Worm (Caenorhabditis elegans): ENCODE data around the gene C07H4.1.

Gene C07H4.1

DNA sequence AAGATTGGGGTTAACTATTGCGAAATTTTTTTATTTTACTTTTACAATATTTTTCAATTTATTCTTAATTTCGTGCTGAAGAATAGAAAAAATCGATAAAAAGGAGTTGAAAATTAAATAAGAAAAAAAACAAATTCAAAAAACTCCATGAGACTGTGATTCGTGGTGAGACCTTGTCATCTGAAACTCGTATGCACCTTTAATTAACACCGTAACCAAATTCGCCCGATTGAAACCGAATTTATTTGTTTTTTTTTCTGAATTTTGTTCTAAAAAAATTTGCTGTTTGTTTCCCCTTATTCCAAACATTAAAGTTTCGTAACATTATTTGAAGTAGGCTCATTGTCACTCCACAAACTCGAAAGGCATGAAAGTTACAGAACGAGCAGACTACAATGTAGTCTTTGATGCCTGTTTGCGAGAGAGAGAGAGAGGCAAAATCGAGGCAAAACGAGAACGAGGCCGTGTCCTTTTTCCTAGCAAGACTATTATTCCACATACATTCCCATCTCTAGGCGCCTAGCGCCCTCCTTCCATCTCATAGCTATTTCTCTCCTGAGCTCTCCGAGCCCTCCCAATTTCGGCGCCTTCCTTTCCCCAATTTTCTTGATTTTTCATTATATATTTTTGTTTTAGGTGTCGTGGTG, 15.5 kb upstream of the C07H4.1 start, which contains the start of gene T24H10.4:
T24H10.4 (plus strand) TSS at position 630 of the 647 bp plus-strand sequence.
- TF ChIP-seq C04F5.9 (tag; optimal IDR thresholded peaks at IDR 0.05) = no peak
- no peak for TF ChIP-seq aha-1 (tag; optimal IDR thresholded peaks at IDR 0.05)
- peak; percentile 47 for TF ChIP-seq lin-14 (GFP tag; optimal IDR thresholded peaks at IDR 0.05)
- TF ChIP-seq C16A3.4 (tag; optimal IDR thresholded peaks at IDR 0.05) = no peak
- TF ChIP-seq fkh-8 (tag; optimal IDR thresholded peaks at IDR 0.05) = no peak
- TF ChIP-seq nhr-11 (tag; optimal IDR thresholded peaks at IDR 0.05) = no peak
- TF ChIP-seq lir-3 (tag; optimal IDR thresholded peaks at IDR 0.05; ENCODE audit: poor library complexity) = no peak
- TF ChIP-seq snu-23 (GFP tag; optimal IDR thresholded peaks at IDR 0.05) = peak; percentile 17
- TF ChIP-seq efl-1 (optimal IDR thresholded peaks at IDR 0.05) = no peak
- TF ChIP-seq efl-1 (GFP tag; optimal IDR thresholded peaks at IDR 0.05 in 1 of 2) = peak in 1 of 2 experiments; percentile 53
- TF ChIP-seq grh-1 (GFP tag; IDR thresholded peaks at IDR 0.05) = no peak
- TF ChIP-seq rnt-1 (tag; optimal IDR thresholded peaks at IDR 0.05) = no peak
- TF ChIP-seq ama-1 (optimal IDR thresholded peaks at IDR 0.05) = no peak
- no peak for TF ChIP-seq tbx-2 (tag; optimal IDR thresholded peaks at IDR 0.05)
- no peak for TF ChIP-seq hpl-2 (GFP tag; optimal IDR thresholded peaks at IDR 0.05)
- TF ChIP-seq isw-1 (GFP tag; IDR thresholded peaks at IDR 0.05) = no peak
- TF ChIP-seq ceh-90 (tag; optimal IDR thresholded peaks at IDR 0.05) = no peak
- TF ChIP-seq zag-1 (tag; optimal IDR thresholded peaks at IDR 0.05) = no peak
- TF ChIP-seq xbp-1 (tag; optimal IDR thresholded peaks at IDR 0.05) = no peak
- TF ChIP-seq lsy-2 (tag; optimal IDR thresholded peaks at IDR 0.05) = peak in 1 of 2 experiments; percentile 2
- TF ChIP-seq nhr-47 (tag; optimal IDR thresholded peaks at IDR 0.05) = peak; percentile 23
- no peak for TF ChIP-seq egl-13 (tag; optimal IDR thresholded peaks at IDR 0.05)
- TF ChIP-seq sptf-1 (tag; optimal IDR thresholded peaks at IDR 0.05) = no peak
- TF ChIP-seq efl-3 (GFP tag; optimal IDR thresholded peaks at IDR 0.05) = no peak
- peak in 1 of 3 experiments; percentile 18 for TF ChIP-seq ceh-82 (tag; optimal IDR thresholded peaks at IDR 0.05)
- no peak for TF ChIP-seq unc-86 (tag; optimal IDR thresholded peaks at IDR 0.05)
- TF ChIP-seq nhr-20 (tag; optimal IDR thresholded peaks at IDR 0.05) = peak; percentile 79

- TF ChIP-seq tlp-1 (tag; optimal IDR thresholded peaks at IDR 0.05) (no peak), snu-23 (GFP tag; optimal IDR thresholded peaks at IDR 0.05) (peak; percentile 8), rnt-1 (tag; optimal IDR thresholded peaks at IDR 0.05) (peak; percentile 18), unc-130 (tag; optimal IDR thresholded peaks at IDR 0.05) (no peak), lin-35 (GFP tag; optimal IDR thresholded peaks at IDR 0.05) (peak; percentile 85 to 95), lin-39 (tag; optimal IDR thresholded peaks at IDR 0.05) (no peak), ceh-90 (tag; optimal IDR thresholded peaks at IDR 0.05) (no peak), blmp-1 (tag; optimal IDR thresholded peaks at IDR 0.05) (peak; percentile 26), ztf-4 (tag; optimal IDR thresholded peaks at IDR 0.05) (no peak), lsy-2 (tag; optimal IDR thresholded peaks at IDR 0.05) (peak; percentile 9 to 65), jun-1 (tag; optimal IDR thresholded peaks at IDR 0.05) (no peak), Y116A8C.19 (tag; optimal IDR thresholded peaks at IDR 0.05; ENCODE audit: borderline replicate concordance) (no peak), nhr-20 (tag; optimal IDR thresholded peaks at IDR 0.05) (peak; percentile 42), lin-14 (GFP tag; optimal IDR thresholded peaks at IDR 0.05) (peak; percentile 4), mep-1 (tag; optimal IDR thresholded peaks at IDR 0.05) (peak; percentile 35), zag-1 (tag; optimal IDR thresholded peaks at IDR 0.05) (no peak), efl-1 (optimal IDR thresholded peaks at IDR 0.05) (peak; percentile 26 to 85), efl-1 (GFP tag; optimal IDR thresholded peaks at IDR 0.05 in 1 of 2) (peak; percentile 88 to 98), skn-1 (tag; optimal IDR thresholded peaks at IDR 0.05) (peak; percentile 59), swsn-7 (tag; optimal IDR thresholded peaks at IDR 0.05) (no peak), ceh-82 (tag; optimal IDR thresholded peaks at IDR 0.05) (no peak), ceh-88 (GFP tag; IDR thresholded peaks at IDR 0.05) (no peak), vab-15 (tag; optimal IDR thresholded peaks at IDR 0.05) (no peak), pqm-1 (tag; optimal IDR thresholded peaks at IDR 0.05) (no peak), hpl-2 (GFP tag; optimal IDR thresholded peaks at IDR 0.05) (no peak), aly-2 (tag; optimal IDR thresholded peaks at IDR 0.05) (no peak), nhr-90 (tag; optimal IDR thresholded peaks at IDR 0.05; ENCODE audit: poor library complexity) (no peak), nhr-71 (tag; optimal IDR thresholded peaks at IDR 0.05) (peak; percentile 29), grh-1 (GFP tag; IDR thresholded peaks at IDR 0.05) (no peak), dpl-1 (GFP tag; optimal IDR thresholded peaks at IDR 0.05) (peak; percentile 68 to 87 (median 83)), ceh-8 (GFP tag; optimal IDR thresholded peaks at IDR 0.05) (no peak), nhr-47 (tag; optimal IDR thresholded peaks at IDR 0.05) (peak; percentile 5), fkh-4 (tag; optimal IDR thresholded peaks at IDR 0.05; ENCODE audit: borderline replicate concordance) (no peak), sup-37 (GFP tag; optimal IDR thresholded peaks at IDR 0.05) (no peak)
Measured at ce11 chrII:9108443-9108842, 15.0 kb upstream of the C07H4.1 start, which contains the start of gene dnj-23. TSS of gene dnj-23 (minus strand) at chrII:9108600.
